Fruit fly (Drosophila melanogaster): ENCODE data around the gene ds.

dm6 chr2L:634208-634614 lies 80.6 kb downstream of the ds start:
- TF ChIP-seq spab (GFP tag; optimal IDR thresholded peaks at IDR 0.05): no peak
- peak; percentile 56 for TF ChIP-seq cyc (GFP tag; optimal IDR thresholded peaks at IDR 0.05)
- TF ChIP-seq ss (GFP tag; optimal IDR thresholded peaks at IDR 0.05): no peak
- peak; percentile 80 for TF ChIP-seq Eip78C (GFP tag)
- TF ChIP-seq Sox15 (GFP tag; optimal IDR thresholded peaks at IDR 0.05): no peak
- TF ChIP-seq CG6163 (GFP tag; IDR thresholded peaks at IDR 0.05): 0 out of 3 replicates have a peak, but pooled peaks have one; percentile 4
- no peak for TF ChIP-seq Lpt (GFP tag; optimal IDR thresholded peaks at IDR 0.05)
- peak; percentile 64 for TF ChIP-seq Ets21C (GFP tag; optimal IDR thresholded peaks at IDR 0.05)
